Fruit fly (Drosophila melanogaster) whole organism, prepupa: Measurements from ENCODE around the gene CG3164.

Experiments
- CG16779 ChIP-seq: fragments of 200-800 bp; sonication (Bioruptor generic); optimal IDR thresholded peaks from 3 replicates; lab custom pipeline; 2017; ENCODE audit warnings: missing biosample characterization, mild to moderate bottlenecking, missing genetic modification characterization
- CG3919 ChIP-seq: fragments of 200-800 bp; sonication (Bioruptor generic); optimal IDR thresholded peaks from 3 replicates; lab custom pipeline; 2016; ENCODE audit warnings: missing biosample characterization, missing genetic modification characterization
- CG4318 ChIP-seq: fragments of 200-800 bp; sonication (Bioruptor generic); optimal IDR thresholded peaks from 3 replicates; lab custom pipeline; 2017; ENCODE audit warnings: missing biosample characterization, mild to moderate bottlenecking, missing genetic modification characterization
- Eip78C ChIP-seq: fragments of 200-800 bp; sonication (Bioruptor generic); peaks from one replicate; lab custom pipeline; 2016; ENCODE audit warnings: missing biosample characterization, missing genetic modification characterization
- Sox14 ChIP-seq: fragments of 200-800 bp; sonication (Bioruptor generic); optimal IDR thresholded peaks from 3 replicates; lab custom pipeline; 2016; ENCODE audit warnings: missing biosample characterization, missing genetic modification characterization
- lz ChIP-seq: fragments of 200-800 bp; sonication (Bioruptor generic); optimal IDR thresholded peaks from 3 replicates; lab custom pipeline; 2016; ENCODE audit warnings: missing biosample characterization, missing genetic modification characterization
- ss ChIP-seq, 2 experiments: fragments of 200-800 bp; sonication (Bioruptor generic); optimal IDR thresholded peaks; 2 replicates in 1 of 2; 3 replicates in 1 of 2; lab custom pipeline; 2017 to 2018; ENCODE audit warnings: mild to moderate bottlenecking in 2 of 2, missing biosample characterization in 2 of 2, missing genetic modification characterization in 2 of 2, moderate library complexity in 1 of 2

DNA sequence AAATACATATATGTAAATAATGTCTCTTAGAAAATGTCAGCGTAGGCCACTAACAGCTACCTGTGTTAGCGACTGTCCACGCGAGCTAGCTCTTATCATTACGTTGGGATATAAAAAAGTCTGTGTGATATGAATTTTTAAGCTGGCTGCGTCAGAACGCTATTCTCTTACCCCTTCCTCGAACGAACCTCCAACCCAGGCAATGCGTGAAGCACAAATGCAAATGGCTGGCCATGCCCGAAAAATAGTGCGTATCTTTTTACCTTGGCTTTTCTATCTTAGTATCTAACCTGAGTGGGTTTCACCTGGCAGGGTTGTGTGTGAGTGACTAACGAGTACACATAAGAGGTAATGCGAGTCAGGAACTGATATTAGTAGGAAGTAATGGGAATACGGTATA, 32.6 kb upstream of the CG3164 start:
- TF ChIP-seq Eip78C (GFP tag; lab: Kevin White, UChicago) (no peak), CG4318 (no peak), Sox14 (GFP tag; lab: Kevin White, UChicago) (no peak), CG16779 (tag; lab: Kevin White, UChicago) (no peak), lz (GFP tag; lab: Kevin White, UChicago) (no peak), ss (GFP tag; optimal IDR thresholded peaks at IDR 0.05; lab: Kevin White, UChicago) (no peak), CG3919 (GFP tag; lab: Kevin White, UChicago) (no peak)
